Worm (Caenorhabditis elegans) whole organism, L1 larva: ENCODE results near the gene snpn-1.

ENCODE experiments used
- alr-1 ChIP-seq: fragments of 200-800 bp; sonication (Bioruptor generic); optimal IDR thresholded peaks from 2 replicates; lab custom pipeline; 2018; ENCODE audit warnings: borderline replicate concordance, mild to moderate bottlenecking, missing genetic modification characterization, missing compliant biosample characterization
- egl-27 ChIP-seq, 2 experiments: fragments of 150-350 bp in 1 of 2; sonication (generic microtip); optimal IDR thresholded peaks; 3 replicates each; lab custom pipeline; 2017 to 2018; ENCODE audit warnings: missing biosample characterization in 2 of 2, missing genetic modification characterization in 2 of 2, missing genetic modification reagents in 2 of 2
- ets-5 ChIP-seq: fragments of 200-800 bp; sonication (Bioruptor generic); IDR thresholded peaks from 2 replicates; pipeline ENCODE4 v1.3.6; 2022; ENCODE audit warnings: missing genetic modification characterization, missing compliant biosample characterization
- lsy-2 ChIP-seq, 2 experiments: fragments of 150-350 bp; optimal IDR thresholded peaks; 2 replicates each; lab custom pipeline; 2014; ENCODE audit warnings: missing biosample characterization in 2 of 2, missing genetic modification characterization in 2 of 2
- mdl-1 ChIP-seq, 2 experiments: fragments of 150-350 bp; optimal IDR thresholded peaks; 2 replicates each; lab custom pipeline; 2014 to 2017; ENCODE audit warnings: missing biosample characterization in 2 of 2, missing genetic modification characterization in 2 of 2, inconsistent platforms in 1 of 2
- nhr-12 ChIP-seq: sonication (generic microtip); optimal IDR thresholded peaks from 2 replicates; lab custom pipeline; 2017; ENCODE audit warnings: missing biosample characterization, missing genetic modification characterization
- snpc-4 ChIP-seq: fragments of 150-350 bp; optimal IDR thresholded peaks from 2 replicates; lab custom pipeline; 2014; ENCODE audit warnings: missing biosample characterization, missing genetic modification characterization
- vab-15 ChIP-seq: sonication (generic microtip); optimal IDR thresholded peaks from 2 replicates; lab custom pipeline; 2017; ENCODE audit warnings: missing genotype, mild to moderate bottlenecking, missing genetic modification characterization, missing compliant biosample characterization

DNA sequence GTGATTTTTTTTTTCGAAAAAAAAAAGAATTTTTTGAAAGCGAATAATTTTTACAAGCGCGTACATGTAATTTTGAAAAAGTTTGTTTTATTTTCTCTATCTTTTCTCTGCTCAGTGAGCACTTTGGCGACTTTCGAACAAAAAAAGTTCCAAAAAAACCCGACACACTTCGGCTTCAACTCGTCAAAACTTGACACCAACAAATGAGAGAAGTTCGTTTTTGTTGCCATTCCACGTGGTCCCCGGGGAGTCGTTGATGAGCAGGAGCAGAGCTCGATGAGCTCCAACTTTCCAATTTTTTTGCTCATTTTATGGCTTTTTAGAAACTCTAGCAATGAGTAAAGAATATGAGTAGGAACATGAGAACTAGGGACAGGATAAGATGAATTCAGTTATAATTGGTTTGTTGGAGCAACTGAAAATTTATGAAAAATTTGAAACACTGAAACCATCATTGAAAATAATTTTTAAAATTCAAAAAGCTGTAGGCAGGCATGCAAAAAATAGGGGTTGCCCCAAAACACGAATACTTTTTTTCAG, 19.6 kb upstream of the snpn-1 start:
- no peak for TF ChIP-seq egl-27 (tag; optimal IDR thresholded peaks at IDR 0.05; lab: Kevin White, UChicago)
- TF ChIP-seq ets-5 (GFP tag; lab: Robert Waterston, UW): no peak
- no peak for TF ChIP-seq lsy-2 (tag; optimal IDR thresholded peaks at IDR 0.05; lab: Kevin White, UChicago)
- TF ChIP-seq alr-1 (tag; lab: Kevin White, UChicago): no peak
- TF ChIP-seq snpc-4 (tag; lab: Kevin White, UChicago): no peak
- TF ChIP-seq nhr-12 (tag; lab: Kevin White, UChicago): no peak
- no peak for TF ChIP-seq vab-15
- TF ChIP-seq mdl-1 (tag; optimal IDR thresholded peaks at IDR 0.05; lab: Kevin White, UChicago): no peak
